Fruit fly (Drosophila melanogaster): Measurements from ENCODE around the gene mtd.

- TF ChIP-seq CG8301 (tag; optimal IDR thresholded peaks at IDR 0.05) (no peak), CG10348 (GFP tag; IDR thresholded peaks at IDR 0.05) (no peak), CG17806 (tag; optimal IDR thresholded peaks at IDR 0.05) (no peak), Pif1B (GFP tag; optimal IDR thresholded peaks at IDR 0.05) (no peak), CG9948 (tag; optimal IDR thresholded peaks at IDR 0.05) (no peak), CG8159 (tag; optimal IDR thresholded peaks at IDR 0.05) (no peak), Snoo (tag; optimal IDR thresholded peaks at IDR 0.05) (no peak), CG14655 (GFP tag; optimal IDR thresholded peaks at IDR 0.05) (no peak), CG12605 (GFP tag; IDR thresholded peaks at IDR 0.05) (no peak), D1 (tag; optimal IDR thresholded peaks at IDR 0.05) (no peak), Pif1A (GFP tag; optimal IDR thresholded peaks at IDR 0.05) (no peak), CG4496 (GFP tag; IDR thresholded peaks at IDR 0.05) (no peak)
Observed at dm6 chr3R:5240721-5241120, 109.5 kb downstream of the mtd start, which contains the start of gene CG33293.

Data from whole organism, pupa.